Worm (Caenorhabditis elegans) whole organism, early embryonic: Measurements from ENCODE around the gene R07B7.6.

Source experiments
- B0310.2 ChIP-seq: sonication (generic microtip); optimal IDR thresholded peaks from 2 replicates; lab custom pipeline; 2016; ENCODE audit warnings: mild to moderate bottlenecking, missing genetic modification characterization, missing compliant biosample characterization
- ama-1 ChIP-seq: fragments of 150-350 bp; optimal IDR thresholded peaks from 2 replicates; lab custom pipeline; 2014
- ceh-36 ChIP-seq: sonication (generic microtip); optimal IDR thresholded peaks from 2 replicates; lab custom pipeline; 2016; ENCODE audit warnings: missing genetic modification characterization, inconsistent platforms, missing compliant biosample characterization

DNA sequence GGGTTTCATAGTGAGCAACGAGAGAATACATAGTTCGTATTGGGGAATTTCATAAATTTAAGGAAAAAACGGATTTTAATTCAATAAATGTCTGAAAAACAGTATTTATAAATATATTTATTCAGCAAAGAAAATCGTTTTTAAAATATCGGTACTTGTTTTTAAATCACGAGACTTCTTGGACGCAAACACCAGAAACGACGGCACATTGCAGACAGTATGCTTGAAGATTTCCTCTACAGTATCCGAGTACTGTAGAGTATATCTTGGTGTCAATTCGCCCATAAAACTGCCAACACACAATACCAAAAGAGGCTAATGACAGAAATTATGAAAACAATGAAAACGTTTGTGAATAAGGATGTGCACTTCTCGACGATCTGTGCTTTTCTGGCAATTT is 8.9 kb downstream of the R07B7.6 start:
- no peak for TF ChIP-seq ama-1 (lab: Kevin White, UChicago)
- TF ChIP-seq ceh-36, result no peak
- no peak for TF ChIP-seq B0310.2
